Worm (Caenorhabditis elegans) whole organism, late embryonic: Measurements from ENCODE around the gene Y53F4B.20.

Experiments used
- ceh-2 ChIP-seq: sonication (generic microtip); optimal IDR thresholded peaks from 2 replicates; lab custom pipeline; 2016; ENCODE audit warnings: missing genotype, missing genetic modification characterization, missing compliant biosample characterization
- ceh-9 ChIP-seq: sonication (generic microtip); optimal IDR thresholded peaks from 2 replicates; lab custom pipeline; 2016; ENCODE audit warnings: mild to moderate bottlenecking, missing genetic modification characterization, inconsistent platforms, missing compliant biosample characterization
- nhr-11 ChIP-seq: fragments of 150-350 bp; optimal IDR thresholded peaks from 2 replicates; lab custom pipeline; 2014; ENCODE audit warnings: missing biosample characterization, missing genetic modification characterization
- pros-1 ChIP-seq: fragments of 150-350 bp; optimal IDR thresholded peaks from 2 replicates; lab custom pipeline; 2014; ENCODE audit warnings: missing biosample characterization, missing genetic modification reagents, missing genetic modification characterization
- tbx-2 ChIP-seq: sonication (generic microtip); optimal IDR thresholded peaks from 2 replicates; lab custom pipeline; 2016; ENCODE audit warnings: missing genetic modification characterization, missing compliant biosample characterization

DNA sequence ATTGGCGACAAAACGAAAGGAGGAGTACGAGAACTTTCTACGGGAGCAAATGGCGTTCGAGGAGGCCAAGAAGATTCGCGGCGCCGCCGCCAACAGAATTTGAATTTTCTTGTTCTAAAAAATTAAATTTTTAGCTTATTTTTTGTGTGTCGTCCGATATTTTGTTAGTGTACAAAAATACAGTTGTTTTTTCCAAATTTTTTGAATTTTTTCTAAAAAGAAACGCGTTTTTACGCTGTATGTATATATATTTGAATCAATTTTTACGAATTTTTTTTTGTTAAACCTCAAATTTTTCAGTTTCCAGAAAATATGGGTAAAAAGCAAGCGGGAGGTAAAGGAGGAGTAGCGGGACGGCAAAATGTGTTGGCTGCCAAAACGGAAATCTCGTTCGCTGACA is 45.2 kb upstream of the Y53F4B.20 start, which contains the start of gene trip-4:
- TF ChIP-seq pros-1 (tag; lab: Kevin White, UChicago), result no peak
- no peak for TF ChIP-seq ceh-9 (tag; lab: Kevin White, UChicago)
- TF ChIP-seq tbx-2 (tag; lab: Kevin White, UChicago), result no peak
- no peak for TF ChIP-seq nhr-11 (tag; lab: Kevin White, UChicago)
- no peak for TF ChIP-seq ceh-2 (tag; lab: Kevin White, UChicago)
